Worm (Caenorhabditis elegans) whole organism, L2 larva: ENCODE measurements around the gene D1086.8.

Experiments used
- C34F6.9 ChIP-seq: fragments of 150-350 bp; optimal IDR thresholded peaks from 2 replicates; lab custom pipeline; 2014; ENCODE audit warnings: missing biosample characterization, missing genetic modification characterization
- F13H6.1 ChIP-seq: sonication (generic microtip); optimal IDR thresholded peaks from 2 replicates; lab custom pipeline; 2016; ENCODE audit warnings: missing genetic modification characterization, missing compliant biosample characterization
- R02D3.7 ChIP-seq: fragments of 150-350 bp; optimal IDR thresholded peaks from 2 replicates; lab custom pipeline; 2014; ENCODE audit warnings: missing biosample characterization, missing genetic modification characterization
- Y55F3AM.14 ChIP-seq: fragments of 200-800 bp; sonication (Bioruptor generic); optimal IDR thresholded peaks from 2 replicates; lab custom pipeline; 2018; ENCODE audit warnings: mild to moderate bottlenecking, missing genetic modification characterization, missing compliant biosample characterization
- alr-1 ChIP-seq: fragments of 150-350 bp; optimal IDR thresholded peaks from 2 replicates; lab custom pipeline; 2014; ENCODE audit warnings: missing biosample characterization, missing genetic modification characterization
- aly-2 ChIP-seq: fragments of 150-350 bp; optimal IDR thresholded peaks from 2 replicates; lab custom pipeline; 2014; ENCODE audit warnings: missing biosample characterization, missing genetic modification characterization
- ama-1 ChIP-seq: fragments of 150-350 bp; optimal IDR thresholded peaks from 2 replicates; lab custom pipeline; 2018; ENCODE audit warnings: inconsistent platforms
- blmp-1 ChIP-seq: sonication (generic microtip); optimal IDR thresholded peaks from 2 replicates; lab custom pipeline; 2017; ENCODE audit warnings: missing genetic modification characterization, mild to moderate bottlenecking, missing compliant biosample characterization, antibody characterized with exemption, moderate library complexity; ENCODE audit not compliant: insufficient read depth
- ceh-16 ChIP-seq: fragments of 150-350 bp; optimal IDR thresholded peaks from 2 replicates; lab custom pipeline; 2014; ENCODE audit warnings: missing biosample characterization, missing genetic modification characterization
- ceh-82 ChIP-seq: fragments of 150-350 bp; optimal IDR thresholded peaks from 2 replicates; lab custom pipeline; 2014; ENCODE audit warnings: missing biosample characterization, missing genetic modification characterization
- crh-2 ChIP-seq: sonication (generic microtip); optimal IDR thresholded peaks from 2 replicates; lab custom pipeline; 2017; ENCODE audit warnings: missing biosample characterization, missing genetic modification characterization
- elt-1 ChIP-seq: fragments of 150-350 bp; optimal IDR thresholded peaks from 2 replicates; lab custom pipeline; 2014; ENCODE audit warnings: missing biosample characterization, missing genetic modification characterization
- fos-1 ChIP-seq: fragments of 150-350 bp; optimal IDR thresholded peaks from 2 replicates; lab custom pipeline; 2014; ENCODE audit warnings: missing biosample characterization, missing genetic modification characterization
- gmeb-1 ChIP-seq: fragments of 150-350 bp; optimal IDR thresholded peaks from 2 replicates; lab custom pipeline; 2014; ENCODE audit warnings: missing biosample characterization, missing genetic modification characterization
- lin-11 ChIP-seq: fragments of 150-350 bp; sonication (generic microtip); optimal IDR thresholded peaks from 2 replicates; lab custom pipeline; 2014; ENCODE audit warnings: missing biosample characterization, missing genetic modification characterization, inconsistent platforms, mixed read lengths
- lin-13 ChIP-seq: fragments of 150-350 bp; optimal IDR thresholded peaks from 2 replicates; lab custom pipeline; 2014; ENCODE audit warnings: missing biosample characterization, missing genetic modification reagents, missing genetic modification characterization
- lsy-2 ChIP-seq, 2 experiments: fragments of 150-350 bp in 1 of 2; sonication (generic microtip) in 1 of 2; optimal IDR thresholded peaks; 2 replicates each; lab custom pipeline; 2014 to 2017; ENCODE audit warnings: missing biosample characterization in 2 of 2, missing genetic modification characterization in 2 of 2
- mab-5 ChIP-seq: fragments of 150-350 bp; optimal IDR thresholded peaks from 2 replicates; lab custom pipeline; 2014; ENCODE audit warnings: missing biosample characterization, missing genetic modification characterization
- mbf-1 ChIP-seq: sonication (generic microtip); optimal IDR thresholded peaks from 2 replicates; lab custom pipeline; 2017; ENCODE audit warnings: missing biosample characterization, missing genetic modification characterization
- mdl-1 ChIP-seq, 2 experiments: fragments of 150-350 bp in 1 of 2; sonication (generic microtip) in 1 of 2; optimal IDR thresholded peaks; 2 replicates each; lab custom pipeline; 2017; ENCODE audit warnings: missing biosample characterization in 2 of 2, missing genetic modification characterization in 2 of 2
- nhr-12 ChIP-seq: fragments of 150-350 bp; optimal IDR thresholded peaks from 2 replicates; lab custom pipeline; 2014; ENCODE audit warnings: missing biosample characterization, missing genetic modification characterization
- nhr-129 ChIP-seq: fragments of 150-350 bp; optimal IDR thresholded peaks from 2 replicates; lab custom pipeline; 2014; ENCODE audit warnings: missing biosample characterization, missing genetic modification characterization
- nhr-21 ChIP-seq: fragments of 150-350 bp; optimal IDR thresholded peaks from 2 replicates; lab custom pipeline; 2014; ENCODE audit warnings: missing biosample characterization, missing genetic modification characterization
- nhr-23 ChIP-seq: fragments of 150-350 bp; optimal IDR thresholded peaks from 2 replicates; lab custom pipeline; 2014; ENCODE audit warnings: missing biosample characterization, missing genetic modification reagents, missing genetic modification characterization
- nhr-237 ChIP-seq: fragments of 150-350 bp; optimal IDR thresholded peaks from 2 replicates; lab custom pipeline; 2014; ENCODE audit warnings: missing biosample characterization, missing genetic modification characterization
- nhr-25 ChIP-seq: fragments of 150-350 bp; sonication (generic microtip); optimal IDR thresholded peaks from 3 replicates; lab custom pipeline; 2014; ENCODE audit warnings: missing biosample characterization, missing genetic modification characterization
- nhr-6 ChIP-seq: fragments of 150-350 bp; optimal IDR thresholded peaks from 2 replicates; lab custom pipeline; 2014; ENCODE audit warnings: missing biosample characterization, missing genetic modification characterization
- nhr-77 ChIP-seq: fragments of 150-350 bp; optimal IDR thresholded peaks from 2 replicates; lab custom pipeline; 2014; ENCODE audit warnings: missing biosample characterization, missing genetic modification characterization
- sem-4 ChIP-seq: fragments of 150-350 bp; optimal IDR thresholded peaks from 2 replicates; lab custom pipeline; 2014; ENCODE audit warnings: missing biosample characterization, missing genetic modification reagents, missing genetic modification characterization
- skn-1 ChIP-seq: sonication (generic microtip); optimal IDR thresholded peaks from 2 replicates; lab custom pipeline; 2017; ENCODE audit warnings: missing biosample characterization, missing genetic modification characterization
- sma-9 ChIP-seq, 2 experiments: fragments of 150-350 bp in 1 of 2; sonication (generic microtip) in 1 of 2; optimal IDR thresholded peaks; 2 replicates each; lab custom pipeline; 2014 to 2016; ENCODE audit warnings: missing genetic modification characterization in 2 of 2, mild to moderate bottlenecking in 1 of 2, missing biosample characterization in 1 of 2, missing compliant biosample characterization in 1 of 2, missing genetic modification reagents in 1 of 2, moderate library complexity in 1 of 2
- snpc-4 ChIP-seq: fragments of 150-350 bp; optimal IDR thresholded peaks from 2 replicates; lab custom pipeline; 2014; ENCODE audit warnings: missing biosample characterization, missing genetic modification characterization
- unc-39 ChIP-seq: fragments of 150-350 bp; optimal IDR thresholded peaks from 2 replicates; lab custom pipeline; 2014; ENCODE audit warnings: missing biosample characterization, missing genetic modification characterization
- unc-55 ChIP-seq: fragments of 150-350 bp; sonication (generic microtip); optimal IDR thresholded peaks from 3 replicates; lab custom pipeline; 2014; ENCODE audit warnings: missing biosample characterization, missing genetic modification reagents, missing genetic modification characterization
- zag-1 ChIP-seq: fragments of 150-350 bp; optimal IDR thresholded peaks from 2 replicates; lab custom pipeline; 2014; ENCODE audit warnings: missing biosample characterization, missing genetic modification characterization
- ztf-1 ChIP-seq: fragments of 200-800 bp; sonication (Bioruptor generic); conservative IDR thresholded peaks from 2 replicates; pipeline ENCODE4 v1.3.6; 2022; ENCODE audit warnings: missing genetic modification characterization, missing compliant biosample characterization
- ztf-4 ChIP-seq: fragments of 150-350 bp; optimal IDR thresholded peaks from 2 replicates; lab custom pipeline; 2014; ENCODE audit warnings: missing biosample characterization, missing genetic modification characterization

The D1086.8 gene

DNA sequence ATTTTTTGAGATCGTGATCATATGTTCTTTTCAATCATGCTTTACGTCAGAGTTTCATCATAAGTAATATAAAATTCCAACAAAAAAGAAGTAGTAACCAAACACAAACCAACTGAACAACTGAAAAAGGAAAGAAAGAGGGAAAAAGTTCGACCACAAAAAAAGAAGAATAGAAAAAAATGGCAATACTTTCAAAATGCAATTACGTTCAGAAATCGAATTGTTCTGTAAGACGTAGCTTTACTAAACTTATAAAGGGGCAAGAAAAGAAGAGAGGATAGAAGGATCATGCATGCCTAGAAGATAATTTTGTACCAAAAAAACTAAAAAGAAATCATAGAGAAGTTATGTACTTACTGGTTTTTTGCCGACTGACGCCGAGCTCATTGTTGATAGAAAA, 46.8 kb downstream of the D1086.8 start:
- TF ChIP-seq alr-1 (tag; lab: Kevin White, UChicago) (no peak), sma-9 (GFP tag; optimal IDR thresholded peaks at IDR 0.05; lab: Kevin White, UChicago) (peak; percentile 47), sma-9 (tag; optimal IDR thresholded peaks at IDR 0.05; lab: Kevin White, UChicago) (no peak), sem-4 (tag; lab: Kevin White, UChicago) (peak; percentile 58), fos-1 (tag; lab: Kevin White, UChicago) (no peak), lsy-2 (tag; optimal IDR thresholded peaks at IDR 0.05; lab: Kevin White, UChicago) (peak in 1 of 2 experiments; percentile 21), nhr-12 (tag; lab: Kevin White, UChicago) (no peak), blmp-1 (tag; lab: Kevin White, UChicago) (no peak), ztf-1 (no peak), ama-1 (lab: Kevin White, UChicago) (no peak)

DNA sequence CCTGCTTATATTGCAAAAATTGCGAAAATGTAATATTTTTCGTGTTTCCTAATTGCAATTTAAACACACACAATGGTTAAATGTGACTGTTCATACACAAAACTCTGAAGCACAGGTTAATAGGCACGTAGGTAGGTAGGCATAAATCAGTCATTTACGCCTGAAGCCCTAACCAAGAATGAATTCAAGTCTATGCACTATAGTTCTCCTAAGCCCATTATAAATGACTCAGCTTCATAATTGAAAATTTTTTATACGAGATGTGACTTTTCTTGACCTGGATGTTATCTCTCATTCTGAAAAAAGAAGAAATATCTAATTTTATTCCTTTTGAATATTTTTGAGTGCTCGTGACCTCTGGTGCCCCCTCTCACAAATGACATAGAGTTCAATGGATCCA, 47.9 kb downstream of the D1086.8 start:
- TF ChIP-seq nhr-6 (tag; lab: Kevin White, UChicago) (no peak), mbf-1 (tag; lab: Kevin White, UChicago) (no peak), ceh-16 (tag; lab: Kevin White, UChicago) (no peak), gmeb-1 (no peak)

ce11 chrV:14143634-14144033, 49.7 kb downstream of the D1086.8 start:
- TF ChIP-seq mdl-1 (tag; optimal IDR thresholded peaks at IDR 0.05; lab: Kevin White, UChicago): peak in 1 of 2 experiments; percentile 9
- TF ChIP-seq lsy-2 (tag; optimal IDR thresholded peaks at IDR 0.05; lab: Kevin White, UChicago): peak; percentile 8 to 67
- TF ChIP-seq mab-5: peak; percentile 66
- TF ChIP-seq unc-55: peak; percentile 81
- peak; percentile 30 for TF ChIP-seq Y55F3AM.14 (GFP tag; lab: Kevin White, UChicago)
- TF ChIP-seq nhr-237 (tag; lab: Kevin White, UChicago): peak; percentile 20
- TF ChIP-seq nhr-77 (tag; lab: Kevin White, UChicago): no peak
- no peak for TF ChIP-seq skn-1
- TF ChIP-seq C34F6.9 (tag; lab: Kevin White, UChicago): peak; percentile 82
- no peak for TF ChIP-seq R02D3.7
- no peak for TF ChIP-seq crh-2
- TF ChIP-seq F13H6.1 (tag; lab: Kevin White, UChicago): peak; percentile 40
- TF ChIP-seq nhr-129 (tag; lab: Kevin White, UChicago): peak; percentile 39
- peak; percentile 72 for TF ChIP-seq sma-9 (GFP tag; optimal IDR thresholded peaks at IDR 0.05; lab: Kevin White, UChicago)
- TF ChIP-seq sma-9 (tag; optimal IDR thresholded peaks at IDR 0.05; lab: Kevin White, UChicago): no peak

DNA sequence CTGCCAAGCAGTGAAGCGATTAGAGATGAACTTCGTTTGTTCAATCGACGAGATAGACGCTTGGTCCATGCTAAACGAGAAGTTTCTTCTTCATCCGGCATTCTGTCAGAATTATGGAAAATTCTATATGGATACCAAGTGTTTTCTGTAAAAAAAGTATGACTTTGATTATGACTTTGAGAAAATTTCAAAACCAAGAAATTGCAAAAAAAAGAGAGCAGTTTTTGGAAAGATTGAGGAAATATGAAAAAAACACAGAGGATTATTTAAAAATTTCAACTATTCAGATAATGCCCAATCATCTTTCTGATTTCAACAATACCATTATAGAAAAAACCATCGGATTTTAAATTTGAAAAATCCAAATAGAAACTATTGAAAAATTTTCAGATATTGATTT, 51.4 kb downstream of the D1086.8 start, which contains the start of gene par-1:
par-1 (minus strand) TSS at position 101 of the 400 bp plus-strand sequence.
- TF ChIP-seq mdl-1 (tag; optimal IDR thresholded peaks at IDR 0.05; lab: Kevin White, UChicago): no peak
- no peak for TF ChIP-seq C34F6.9 (tag; lab: Kevin White, UChicago)
- no peak for TF ChIP-seq snpc-4 (tag; lab: Kevin White, UChicago)
- TF ChIP-seq mbf-1 (tag; lab: Kevin White, UChicago): no peak
- TF ChIP-seq unc-39 (tag; lab: Kevin White, UChicago): no peak

- TF ChIP-seq ztf-4 (tag; lab: Kevin White, UChicago): no peak
- TF ChIP-seq ceh-82 (tag; lab: Kevin White, UChicago): no peak
- TF ChIP-seq ztf-1: no peak
- TF ChIP-seq nhr-21 (tag; lab: Kevin White, UChicago): no peak
- TF ChIP-seq gmeb-1: no peak
- TF ChIP-seq zag-1: no peak
- no peak for TF ChIP-seq lin-13 (GFP tag; lab: Kevin White, UChicago)
- TF ChIP-seq alr-1 (tag; lab: Kevin White, UChicago): no peak
- no peak for TF ChIP-seq fos-1 (tag; lab: Kevin White, UChicago)
- no peak for TF ChIP-seq aly-2 (tag; lab: Kevin White, UChicago)
- TF ChIP-seq ama-1 (lab: Kevin White, UChicago): no peak
- TF ChIP-seq nhr-23 (tag; lab: Kevin White, UChicago): no peak
- no peak for TF ChIP-seq mab-5
- TF ChIP-seq skn-1: no peak
- no peak for TF ChIP-seq ceh-16 (tag; lab: Kevin White, UChicago)
- no peak for TF ChIP-seq lin-11 (tag; lab: Kevin White, UChicago)
- no peak for TF ChIP-seq nhr-25 (tag; lab: Kevin White, UChicago)
- TF ChIP-seq elt-1 (tag; lab: Kevin White, UChicago): no peak
- TF ChIP-seq snpc-4 (tag; lab: Kevin White, UChicago): no peak
- no peak for TF ChIP-seq nhr-12 (tag; lab: Kevin White, UChicago)
Observed at ce11 chrV:14146199-14146598, 52.3 kb downstream of the D1086.8 start, which contains the start of gene acs-10. Gene acs-10, plus strand, starts transcription at chrV:14146499.
